Worm (Caenorhabditis elegans) whole organism, L4 larva: ENCODE data around the gene ucr-1.
A peak's percentile ranks its signal among the peaks of the same experiment; 100 is the strongest.

Experiments used
- D1046.2 ChIP-seq: fragments of 200-800 bp; sonication (Bioruptor generic); IDR thresholded peaks from 2 replicates; pipeline ENCODE4 v1.3.6; 2022; ENCODE audit warnings: missing genetic modification characterization, missing compliant biosample characterization
- F10B5.3 ChIP-seq: sonication (generic microtip); optimal IDR thresholded peaks from 2 replicates; lab custom pipeline; 2016; ENCODE audit warnings: mild to moderate bottlenecking, missing genetic modification characterization, missing compliant biosample characterization
- Y105C5A.15 ChIP-seq: fragments of 200-800 bp; sonication (Bioruptor generic); IDR thresholded peaks from 2 replicates; pipeline ENCODE4 v1.3.6; 2022; ENCODE audit warnings: missing genetic modification characterization, missing compliant biosample characterization
- ZK546.5 ChIP-seq, 2 experiments: sonication (generic microtip); optimal IDR thresholded peaks; 2 replicates each; lab custom pipeline; 2017; ENCODE audit warnings: missing biosample characterization in 2 of 2, missing genetic modification characterization in 2 of 2
- aha-1 ChIP-seq: fragments of 150-350 bp; peaks from one replicate; lab custom pipeline; 2014; ENCODE audit warnings: missing biosample characterization, missing genetic modification characterization
- aly-2 ChIP-seq: sonication (generic microtip); optimal IDR thresholded peaks from 2 replicates; lab custom pipeline; 2018; ENCODE audit warnings: missing biosample characterization, missing genetic modification characterization
- arid-1 ChIP-seq: fragments of 200-800 bp; sonication (Bioruptor generic); conservative IDR thresholded peaks from 2 replicates; pipeline ENCODE4 v1.3.6; 2022; ENCODE audit warnings: missing genetic modification reagents, missing genetic modification characterization, missing compliant biosample characterization
- ces-1 ChIP-seq: fragments of 150-350 bp; sonication (generic microtip); optimal IDR thresholded peaks from 4 replicates; lab custom pipeline; 2014; ENCODE audit warnings: missing biosample characterization, missing genetic modification reagents, missing genetic modification characterization
- cey-2 ChIP-seq: sonication (generic microtip); optimal IDR thresholded peaks from 3 replicates; lab custom pipeline; 2017; ENCODE audit warnings: missing genetic modification characterization, mild to moderate bottlenecking, missing compliant biosample characterization, antibody characterized with exemption, borderline replicate concordance; ENCODE audit not compliant: insufficient read depth
- daf-19 ChIP-seq: fragments of 200-800 bp; sonication (Bioruptor generic); conservative IDR thresholded peaks from 2 replicates; pipeline ENCODE4 v1.3.6; 2022; ENCODE audit warnings: missing genetic modification characterization, missing compliant biosample characterization
- daf-8 ChIP-seq: fragments of 200-800 bp; sonication (Bioruptor generic); IDR thresholded peaks from 2 replicates; pipeline ENCODE4 v1.3.6; 2022; ENCODE audit warnings: missing genetic modification characterization, missing compliant biosample characterization
- dpl-1 ChIP-seq: fragments of 150-350 bp; optimal IDR thresholded peaks from 2 replicates; lab custom pipeline; 2014; ENCODE audit warnings: missing biosample characterization, missing genetic modification reagents, missing genetic modification characterization
- duxl-1 ChIP-seq: sonication (generic microtip); optimal IDR thresholded peaks from 2 replicates; lab custom pipeline; 2016; ENCODE audit warnings: mild to moderate bottlenecking, missing genetic modification characterization, moderate library complexity, missing compliant biosample characterization; ENCODE audit not compliant: poor library complexity
- dve-1 ChIP-seq: sonication (generic microtip); optimal IDR thresholded peaks from 2 replicates; lab custom pipeline; 2017; ENCODE audit warnings: antibody characterized with exemption, mild to moderate bottlenecking, missing genetic modification characterization, missing compliant biosample characterization; ENCODE audit not compliant: insufficient read depth
- egl-27 ChIP-seq: sonication (generic microtip); optimal IDR thresholded peaks from 3 replicates; lab custom pipeline; 2017; ENCODE audit warnings: missing biosample characterization, missing genetic modification reagents, missing genetic modification characterization
- fkh-10 ChIP-seq: fragments of 150-350 bp; optimal IDR thresholded peaks from 2 replicates; lab custom pipeline; 2014; ENCODE audit warnings: missing biosample characterization, missing genetic modification reagents, missing genetic modification characterization
- fos-1 ChIP-seq: fragments of 150-350 bp; optimal IDR thresholded peaks from 2 replicates; lab custom pipeline; 2014; ENCODE audit warnings: missing biosample characterization, missing genetic modification characterization
- hif-1 ChIP-seq, 2 experiments: sonication (generic microtip); optimal IDR thresholded peaks; 2 replicates each; lab custom pipeline; 2016 to 2017; ENCODE audit warnings: missing compliant biosample characterization in 2 of 2, missing genetic modification characterization in 2 of 2, missing genetic modification reagents in 2 of 2, missing genotype in 2 of 2, mild to moderate bottlenecking in 1 of 2
- hlh-30 ChIP-seq: sonication (generic microtip); optimal IDR thresholded peaks from 2 replicates; lab custom pipeline; 2017; ENCODE audit warnings: antibody characterized with exemption, mild to moderate bottlenecking, missing genetic modification characterization, missing compliant biosample characterization; ENCODE audit not compliant: insufficient read depth
- hmg-1.1 ChIP-seq: fragments of 200-800 bp; sonication (Bioruptor generic); IDR thresholded peaks from 2 replicates; pipeline ENCODE4 v1.3.6; 2022; ENCODE audit warnings: missing genetic modification reagents, missing genetic modification characterization, missing compliant biosample characterization
- jun-1 ChIP-seq: fragments of 150-350 bp; optimal IDR thresholded peaks from 2 replicates; lab custom pipeline; 2014; ENCODE audit warnings: missing biosample characterization, missing genetic modification reagents, missing genetic modification characterization
- lim-7 ChIP-seq: fragments of 200-800 bp; sonication (Bioruptor generic); IDR thresholded peaks from 2 replicates; pipeline ENCODE4 v1.3.6; 2022; ENCODE audit warnings: missing genetic modification characterization, missing compliant biosample characterization
- lin-13 ChIP-seq: fragments of 150-350 bp; optimal IDR thresholded peaks from 2 replicates; lab custom pipeline; 2014; ENCODE audit warnings: missing biosample characterization, missing genetic modification reagents, missing genetic modification characterization
- lir-3 ChIP-seq: sonication (generic microtip); optimal IDR thresholded peaks from 2 replicates; lab custom pipeline; 2016; ENCODE audit warnings: mild to moderate bottlenecking, missing genetic modification characterization, missing compliant biosample characterization
- madf-5 ChIP-seq, 2 experiments: fragments of 200-800 bp; sonication (Bioruptor generic); IDR thresholded peaks; 2 replicates each; pipeline ENCODE4 v1.3.6; 2022; ENCODE audit warnings: missing compliant biosample characterization in 2 of 2, missing genetic modification characterization in 2 of 2
- mep-1 ChIP-seq: fragments of 150-350 bp; sonication (generic microtip); optimal IDR thresholded peaks from 3 replicates; lab custom pipeline; 2014; ENCODE audit warnings: missing biosample characterization, missing genetic modification characterization
- mxl-2 ChIP-seq: fragments of 200-800 bp; sonication (Bioruptor generic); conservative IDR thresholded peaks from 2 replicates; pipeline ENCODE4 v1.3.6; 2022; ENCODE audit warnings: missing genetic modification reagents, missing genetic modification characterization, missing compliant biosample characterization
- mxl-3 ChIP-seq: fragments of 200-800 bp; sonication (Bioruptor generic); optimal IDR thresholded peaks from 2 replicates; lab custom pipeline; 2018; ENCODE audit warnings: mild to moderate bottlenecking, missing genetic modification characterization, missing compliant biosample characterization
- nhr-102 ChIP-seq: sonication (generic microtip); optimal IDR thresholded peaks from 2 replicates; lab custom pipeline; 2016; ENCODE audit warnings: mild to moderate bottlenecking, missing genetic modification characterization, moderate library complexity, missing compliant biosample characterization
- nhr-11 ChIP-seq: fragments of 150-350 bp; optimal IDR thresholded peaks from 2 replicates; lab custom pipeline; 2014; ENCODE audit warnings: missing biosample characterization, missing genetic modification characterization
- nhr-111 ChIP-seq: fragments of 200-800 bp; sonication (Bioruptor generic); optimal IDR thresholded peaks from 2 replicates; lab custom pipeline; 2018; ENCODE audit warnings: mild to moderate bottlenecking, missing genetic modification characterization, missing compliant biosample characterization
- nhr-25 ChIP-seq: sonication (generic microtip); optimal IDR thresholded peaks from 2 replicates; lab custom pipeline; 2017; ENCODE audit warnings: missing genetic modification characterization, mild to moderate bottlenecking, missing compliant biosample characterization, antibody characterized with exemption, moderate library complexity, borderline replicate concordance; ENCODE audit not compliant: insufficient read depth
- nhr-28 ChIP-seq: fragments of 150-350 bp; optimal IDR thresholded peaks from 2 replicates; lab custom pipeline; 2014; ENCODE audit warnings: missing biosample characterization, missing genetic modification characterization
- nhr-48 ChIP-seq: sonication (generic microtip); optimal IDR thresholded peaks from 2 replicates; lab custom pipeline; 2016; ENCODE audit warnings: mild to moderate bottlenecking, missing genetic modification characterization, missing compliant biosample characterization
- nhr-76 ChIP-seq: fragments of 150-350 bp; optimal IDR thresholded peaks from 2 replicates; lab custom pipeline; 2014; ENCODE audit warnings: missing biosample characterization, missing genetic modification characterization
- nhr-77 ChIP-seq: fragments of 150-350 bp; optimal IDR thresholded peaks from 2 replicates; lab custom pipeline; 2014; ENCODE audit warnings: missing biosample characterization, missing genetic modification characterization
- php-3 ChIP-seq: fragments of 200-800 bp; sonication (Bioruptor generic); IDR thresholded peaks from 2 replicates; pipeline ENCODE4 v1.3.6; 2022; ENCODE audit warnings: missing genetic modification reagents, missing genetic modification characterization, missing compliant biosample characterization
- sdz-12 ChIP-seq: fragments of 200-800 bp; sonication (Bioruptor generic); optimal IDR thresholded peaks from 2 replicates; lab custom pipeline; 2018; ENCODE audit warnings: mild to moderate bottlenecking, missing genetic modification characterization, missing compliant biosample characterization
- set-16 ChIP-seq: fragments of 200-800 bp; sonication (Bioruptor generic); IDR thresholded peaks from 2 replicates; pipeline ENCODE4 v1.3.6; 2022; ENCODE audit warnings: missing genetic modification reagents, missing genetic modification characterization, missing compliant biosample characterization
- snpc-1.2 ChIP-seq: fragments of 200-800 bp; sonication (Bioruptor generic); IDR thresholded peaks from 2 replicates; pipeline ENCODE4 v1.3.6; 2022; ENCODE audit warnings: missing genetic modification reagents, missing genetic modification characterization, missing compliant biosample characterization
- spr-3 ChIP-seq: fragments of 200-800 bp; sonication (Bioruptor generic); optimal IDR thresholded peaks from 2 replicates; lab custom pipeline; 2018; ENCODE audit warnings: mild to moderate bottlenecking, missing genetic modification characterization, missing compliant biosample characterization
- unc-62 ChIP-seq, 3 experiments: fragments of 150-350 bp in 1 of 3; sonication (generic microtip); optimal IDR thresholded peaks in 2 of 3; peaks in 1 of 3; 1 replicate in 1 of 3; 2 replicates in 2 of 3; lab custom pipeline; 2014 to 2017; ENCODE audit warnings: missing biosample characterization in 3 of 3, missing genetic modification characterization in 3 of 3, missing genetic modification reagents in 3 of 3, missing genotype in 1 of 3
- zip-2 ChIP-seq: fragments of 150-350 bp; optimal IDR thresholded peaks from 2 replicates; lab custom pipeline; 2014; ENCODE audit warnings: missing biosample characterization, missing genetic modification characterization

The ucr-1 gene

DNA sequence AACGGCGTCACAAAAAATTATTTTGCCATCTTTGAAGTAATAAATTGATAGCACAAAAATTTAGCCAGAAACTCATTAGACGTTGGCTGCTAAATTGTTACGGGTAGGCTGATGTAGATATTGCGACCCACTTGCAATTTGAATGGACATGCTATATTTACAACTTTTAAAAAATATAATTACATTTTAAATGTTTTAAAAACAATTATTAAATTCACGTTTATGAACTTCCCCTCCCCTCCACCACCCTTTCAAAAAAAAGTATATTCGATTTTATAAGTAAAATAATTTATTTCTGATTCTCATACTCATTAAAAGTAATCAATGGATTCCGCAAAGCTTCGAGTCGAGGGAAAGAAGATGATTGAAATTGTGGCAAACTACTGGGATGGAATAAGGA is 22.7 kb downstream of the ucr-1 start, which contains the start of gene basl-1:
Gene basl-1 (plus strand): TSS at position 301 of the 400 bp plus-strand sequence.
- TF ChIP-seq Y105C5A.15 (GFP tag; lab: Robert Waterston, UW) (no peak), madf-5 (GFP tag; IDR thresholded peaks at IDR 0.05; lab: Robert Waterston, UW) (no peak), nhr-28 (tag; lab: Kevin White, UChicago) (no peak), nhr-11 (tag; lab: Kevin White, UChicago) (no peak), nhr-77 (tag; lab: Kevin White, UChicago) (no peak), sdz-12 (GFP tag; lab: Kevin White, UChicago) (no peak), aha-1 (tag; lab: Kevin White, UChicago) (no peak), D1046.2 (GFP tag; lab: Robert Waterston, UW) (no peak), nhr-76 (tag; lab: Kevin White, UChicago) (no peak), lin-13 (GFP tag; lab: Kevin White, UChicago) (no peak), snpc-1.2 (no peak), aly-2 (tag; lab: Kevin White, UChicago) (no peak), jun-1 (tag; lab: Kevin White, UChicago) (no peak), F10B5.3 (tag; lab: Kevin White, UChicago) (no peak)

- TF ChIP-seq jun-1 (tag; lab: Kevin White, UChicago) (no peak), daf-19 (no peak), daf-8 (no peak), egl-27 (tag; lab: Kevin White, UChicago) (no peak), nhr-48 (tag; lab: Kevin White, UChicago) (no peak), nhr-11 (tag; lab: Kevin White, UChicago) (no peak), mep-1 (tag; lab: Kevin White, UChicago) (no peak), ces-1 (GFP tag; lab: Kevin White, UChicago) (no peak), arid-1 (no peak), nhr-111 (GFP tag; lab: Kevin White, UChicago) (no peak)
Measured at ce11 chrIII:5615675-5616074, 23.7 kb downstream of the ucr-1 start.

DNA sequence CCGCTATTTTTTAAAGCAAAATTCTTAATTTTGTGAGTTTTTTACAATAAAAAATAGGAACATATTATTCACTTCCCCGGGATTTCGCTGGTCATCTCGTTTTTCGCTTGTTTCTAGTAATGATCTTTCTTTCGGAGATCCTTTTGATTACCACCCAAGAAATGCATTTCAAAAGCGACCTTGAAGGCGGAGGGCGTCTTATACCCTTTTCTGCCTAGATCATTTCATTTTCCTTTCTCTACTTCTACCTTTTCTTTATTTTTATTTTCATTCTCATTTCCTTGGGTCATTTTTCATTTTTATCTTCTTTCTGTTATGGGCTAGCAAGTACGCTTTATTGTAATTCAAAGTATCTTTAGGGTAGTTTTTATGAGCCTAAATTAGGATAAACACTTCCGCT is 28.3 kb downstream of the ucr-1 start:
- no peak for TF ChIP-seq dve-1
- peak; percentile 74 for TF ChIP-seq aha-1 (tag; lab: Kevin White, UChicago)

DNA sequence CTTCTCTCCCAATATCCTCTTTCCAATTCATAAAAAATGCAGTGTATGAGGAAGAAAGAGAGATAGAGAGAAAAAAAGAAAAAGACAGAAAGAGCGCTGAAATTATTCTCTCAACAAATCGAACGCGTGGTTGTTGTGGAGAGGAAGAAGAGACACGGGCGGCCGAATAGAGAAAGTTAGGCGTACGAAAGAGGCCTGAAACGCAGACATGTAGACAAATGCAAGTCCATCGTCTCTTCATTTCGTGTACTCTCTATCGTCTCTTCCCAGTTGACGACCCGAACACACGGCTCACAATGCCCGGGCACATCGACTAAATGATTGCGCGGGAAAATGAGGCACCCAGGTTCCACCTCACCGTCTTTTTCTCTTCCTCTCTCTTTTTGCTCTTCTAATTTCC is 29.3 kb downstream of the ucr-1 start:
- TF ChIP-seq ces-1 (GFP tag; lab: Kevin White, UChicago) (no peak), hlh-30 (tag; lab: Kevin White, UChicago) (peak; percentile 86), nhr-28 (tag; lab: Kevin White, UChicago) (peak; percentile 86), nhr-11 (tag; lab: Kevin White, UChicago) (peak; percentile 84), hmg-1.1 (GFP tag; lab: Robert Waterston, UW) (peak; percentile 80), ZK546.5 (tag; optimal IDR thresholded peaks at IDR 0.05; lab: Kevin White, UChicago) (no peak), nhr-25 (tag; lab: Kevin White, UChicago) (no peak), unc-62 (GFP tag; optimal IDR thresholded peaks at IDR 0.05 in 1 of 2; lab: Kevin White, UChicago) (peak in 1 of 2 experiments; percentile 39), unc-62 (tag; optimal IDR thresholded peaks at IDR 0.05; lab: Kevin White, UChicago) (no peak), lir-3 (no peak), duxl-1 (peak; percentile 29), set-16 (GFP tag; lab: Robert Waterston, UW) (peak; percentile 35; the same call in 1 of the 2 replicates), egl-27 (tag; lab: Kevin White, UChicago) (no peak), dve-1 (peak; percentile 47), nhr-77 (tag; lab: Kevin White, UChicago) (peak; percentile 65), sdz-12 (GFP tag; lab: Kevin White, UChicago) (no peak), hif-1 (tag; optimal IDR thresholded peaks at IDR 0.05; lab: Kevin White, UChicago) (peak in 1 of 2 experiments; percentile 46), aly-2 (tag; lab: Kevin White, UChicago) (no peak), php-3 (GFP tag; lab: Robert Waterston, UW) (no peak), fos-1 (tag; lab: Kevin White, UChicago) (no peak), zip-2 (tag; lab: Kevin White, UChicago) (peak; percentile 9), fkh-10 (GFP tag; lab: Kevin White, UChicago) (peak; percentile 69), nhr-102 (tag; lab: Kevin White, UChicago) (peak; percentile 18), mxl-3 (peak; percentile 91), mxl-2 (no peak), cey-2 (tag; lab: Kevin White, UChicago) (no peak), spr-3 (GFP tag; lab: Kevin White, UChicago) (no peak), dpl-1 (GFP tag; lab: Kevin White, UChicago) (peak; percentile 46), mep-1 (tag; lab: Kevin White, UChicago) (peak; percentile 87), lim-7 (no peak)
